Worm (Caenorhabditis elegans): ENCODE data around the gene B0035.18.

- TF ChIP-seq aly-1 (tag; optimal IDR thresholded peaks at IDR 0.05), result no peak
- no peak for TF ChIP-seq F13C5.2 (tag; optimal IDR thresholded peaks at IDR 0.05)
- no peak for TF ChIP-seq scrt-1 (GFP tag; IDR thresholded peaks at IDR 0.05)
- TF ChIP-seq tbx-11 (GFP tag; IDR thresholded peaks at IDR 0.05), result no peak
- no peak for TF ChIP-seq ama-1 (optimal IDR thresholded peaks at IDR 0.05)
- TF ChIP-seq hnd-1 (tag; optimal IDR thresholded peaks at IDR 0.05), result no peak
- no peak for TF ChIP-seq hmbx-1 (tag; optimal IDR thresholded peaks at IDR 0.05)
- no peak for TF ChIP-seq B0310.2 (tag; optimal IDR thresholded peaks at IDR 0.05)
- TF ChIP-seq flt-1 (GFP tag; IDR thresholded peaks at IDR 0.05), result no peak
- no peak for TF ChIP-seq hmg-4 (GFP tag; optimal IDR thresholded peaks at IDR 0.05)
- TF ChIP-seq ets-7 (tag; optimal IDR thresholded peaks at IDR 0.05), result no peak
- TF ChIP-seq tbx-37 (GFP tag; conservative IDR thresholded peaks at IDR 0.05), result no peak
- no peak for TF ChIP-seq ceh-36 (tag; optimal IDR thresholded peaks at IDR 0.05)
- TF ChIP-seq tra-4 (tag; optimal IDR thresholded peaks at IDR 0.05), result no peak
Measured at ce11 chrIV:11316106-11316505, 4.0 kb upstream of the B0035.18 start.
